Worm (Caenorhabditis elegans) whole organism, L3 larva: ENCODE measurements around the gene sas-7.

Experiments
- ZK546.5 ChIP-seq: sonication (generic microtip); optimal IDR thresholded peaks from 2 replicates; lab custom pipeline; 2017; ENCODE audit warnings: missing biosample characterization, missing genetic modification characterization
- aly-2 ChIP-seq: fragments of 150-350 bp; optimal IDR thresholded peaks from 2 replicates; lab custom pipeline; 2014; ENCODE audit warnings: missing biosample characterization, missing genetic modification characterization
- ceh-16 ChIP-seq: sonication (generic microtip); optimal IDR thresholded peaks from 2 replicates; lab custom pipeline; 2017; ENCODE audit warnings: missing biosample characterization, missing genetic modification characterization
- ceh-82 ChIP-seq: fragments of 150-350 bp; optimal IDR thresholded peaks from 2 replicates; lab custom pipeline; 2014; ENCODE audit warnings: missing biosample characterization, missing genetic modification characterization
- daf-12 ChIP-seq: fragments of 150-350 bp; optimal IDR thresholded peaks from 2 replicates; lab custom pipeline; 2014; ENCODE audit warnings: missing biosample characterization, missing genetic modification reagents, missing genetic modification characterization
- egl-27 ChIP-seq: sonication (generic microtip); optimal IDR thresholded peaks from 4 replicates; lab custom pipeline; 2017; ENCODE audit warnings: missing biosample characterization, missing genetic modification reagents, missing genetic modification characterization
- elt-1 ChIP-seq: fragments of 150-350 bp; optimal IDR thresholded peaks from 2 replicates; lab custom pipeline; 2014; ENCODE audit warnings: missing biosample characterization, missing genetic modification characterization
- elt-3 ChIP-seq, 3 experiments: fragments of 150-350 bp in 1 of 3; sonication (generic microtip) in 2 of 3; optimal IDR thresholded peaks; 2 replicates in 2 of 3; 4 replicates in 1 of 3; lab custom pipeline; 2014 to 2017; ENCODE audit warnings: missing biosample characterization in 3 of 3, missing genetic modification characterization in 3 of 3
- fos-1 ChIP-seq: fragments of 150-350 bp; optimal IDR thresholded peaks from 2 replicates; lab custom pipeline; 2014; ENCODE audit warnings: missing biosample characterization, missing genetic modification characterization
- nfya-1 ChIP-seq: sonication (generic microtip); optimal IDR thresholded peaks from 2 replicates; lab custom pipeline; 2017; ENCODE audit warnings: missing genetic modification characterization, mild to moderate bottlenecking, missing compliant biosample characterization, antibody characterized with exemption, moderate library complexity; ENCODE audit not compliant: insufficient read depth
- nhr-11 ChIP-seq: fragments of 150-350 bp; optimal IDR thresholded peaks from 2 replicates; lab custom pipeline; 2014; ENCODE audit warnings: missing biosample characterization, missing genetic modification characterization
- snpc-4 ChIP-seq: fragments of 150-350 bp; optimal IDR thresholded peaks from 2 replicates; lab custom pipeline; 2014; ENCODE audit warnings: missing biosample characterization, missing genetic modification characterization
- zag-1 ChIP-seq: fragments of 150-350 bp; optimal IDR thresholded peaks from 2 replicates; lab custom pipeline; 2014; ENCODE audit warnings: missing biosample characterization, missing genetic modification characterization

DNA sequence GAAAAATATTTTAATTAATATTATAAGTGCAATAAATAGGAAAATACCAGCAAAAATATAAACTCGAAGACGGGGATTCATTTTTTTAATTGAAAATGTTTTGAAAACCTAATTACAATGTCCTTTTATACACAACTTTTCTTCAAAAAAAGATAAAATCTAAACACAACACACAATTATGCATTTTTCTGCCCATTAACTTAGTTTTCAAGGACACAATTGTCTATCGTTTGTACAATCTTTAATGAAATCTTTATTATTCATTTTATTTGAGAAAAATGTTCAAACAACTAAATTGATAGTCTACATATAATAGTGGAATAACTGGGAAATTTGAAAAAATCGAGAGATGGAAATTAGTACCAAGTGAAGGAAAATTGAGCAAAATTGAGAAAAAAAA is 14.8 kb upstream of the sas-7 start, which contains the start of gene T07A5.1:
- no peak for TF ChIP-seq daf-12 (tag; lab: Kevin White, UChicago)
- TF ChIP-seq fos-1, result no peak
- TF ChIP-seq egl-27 (tag; lab: Kevin White, UChicago), result no peak
- TF ChIP-seq elt-1 (tag; lab: Kevin White, UChicago), result peak; percentile 80
- TF ChIP-seq ZK546.5 (tag; lab: Kevin White, UChicago), result no peak
- TF ChIP-seq aly-2 (tag; lab: Kevin White, UChicago), result no peak
- TF ChIP-seq zag-1 (tag; lab: Kevin White, UChicago), result no peak
- TF ChIP-seq nfya-1 (tag; lab: Kevin White, UChicago), result no peak
- TF ChIP-seq snpc-4 (tag; lab: Kevin White, UChicago), result no peak
- no peak for TF ChIP-seq elt-3 (tag; optimal IDR thresholded peaks at IDR 0.05; lab: Kevin White, UChicago)
- no peak for TF ChIP-seq nhr-11 (tag; lab: Kevin White, UChicago)
- TF ChIP-seq ceh-16 (tag; lab: Kevin White, UChicago), result no peak
- TF ChIP-seq ceh-82 (tag; lab: Kevin White, UChicago), result no peak
